Fruit fly (Drosophila melanogaster): ENCODE measurements around the gene Alg10.

The Alg10 gene

DNA sequence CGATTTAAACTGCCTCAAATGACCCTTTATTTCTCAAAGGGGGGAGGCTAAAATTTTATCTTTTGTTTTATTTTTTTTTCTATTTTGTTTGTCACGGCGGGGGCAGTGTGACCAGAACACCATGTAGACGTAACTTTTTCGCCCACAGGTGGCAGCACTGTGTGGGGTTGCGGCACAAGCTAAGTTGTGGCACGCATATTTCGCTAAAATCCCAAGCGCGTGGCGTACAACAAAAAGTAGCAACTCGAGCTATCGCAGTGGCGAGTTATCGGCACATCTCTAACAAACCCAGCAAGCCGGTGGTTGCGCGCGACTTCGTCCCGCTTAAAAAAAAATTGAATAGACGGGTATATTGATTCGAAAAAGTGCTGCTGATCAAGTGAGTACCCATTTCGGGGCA lies 41.7 kb upstream of the Alg10 start, which contains the start of the genes Ufd1 and NaPi-III (continued):
- TF ChIP-seq D19B (GFP tag; optimal IDR thresholded peaks at IDR 0.05) (no peak), pnt (GFP tag; optimal IDR thresholded peaks at IDR 0.05) (peak; percentile 26), insv (GFP tag; optimal IDR thresholded peaks at IDR 0.05) (peak in 1 of 2 experiments; percentile 72), tgo (GFP tag; IDR thresholded peaks at IDR 0.05) (no peak), CG2202 (tag; optimal IDR thresholded peaks at IDR 0.05) (peak; percentile 4), CG4820 (GFP tag; optimal IDR thresholded peaks at IDR 0.05) (no peak), prd (optimal IDR thresholded peaks at IDR 0.05) (no peak), prd (GFP tag; IDR thresholded peaks at IDR 0.05) (peak; percentile 35; the same call in 1 of the 3 replicates), Doc2 (GFP tag; IDR thresholded peaks at IDR 0.05) (no peak), gcm (GFP tag; optimal IDR thresholded peaks at IDR 0.05) (peak; percentile 8), ac (GFP tag; optimal IDR thresholded peaks at IDR 0.05) (no peak), CG6254 (GFP tag; optimal IDR thresholded peaks at IDR 0.05) (no peak), zfh1 (GFP tag; IDR thresholded peaks at IDR 0.05) (peak; percentile 40; the same call in 2 of the 3 replicates), hkb (optimal IDR thresholded peaks at IDR 0.05) (peak; percentile 35), hkb (GFP tag; IDR thresholded peaks at IDR 0.05) (no peak), ap (GFP tag; IDR thresholded peaks at IDR 0.05) (no peak), CG15479 (GFP tag; optimal IDR thresholded peaks at IDR 0.05) (peak; percentile 68), shn (GFP tag; optimal IDR thresholded peaks at IDR 0.05) (peak; percentile 30), Dbx (GFP tag; IDR thresholded peaks at IDR 0.05) (peak; percentile 69; the same call in 2 of the 3 replicates), pb (GFP tag; optimal IDR thresholded peaks at IDR 0.05) (peak; percentile 10), CG9215 (GFP tag; IDR thresholded peaks at IDR 0.05) (no peak; the same call in 1 of the 2 replicates), Dll (GFP tag; IDR thresholded peaks at IDR 0.05; ENCODE audit: partially characterized antibody) (peak; percentile 85), CG8089 (GFP tag; optimal IDR thresholded peaks at IDR 0.05) (peak; percentile 50), tna (GFP tag; IDR thresholded peaks at IDR 0.05; ENCODE audit: partially characterized antibody) (peak; percentile 76), CG7963 (GFP tag; IDR thresholded peaks at IDR 0.05; ENCODE audit: partially characterized antibody) (peak; percentile 68), CG1792 (GFP tag; optimal IDR thresholded peaks at IDR 0.05) (no peak), hbn (GFP tag; IDR thresholded peaks at IDR 0.05; ENCODE audit: partially characterized antibody) (peak; percentile 84), CG30431 (GFP tag; optimal IDR thresholded peaks at IDR 0.05) (no peak), ERR (GFP tag; optimal IDR thresholded peaks at IDR 0.05) (peak; percentile 51), chn (GFP tag; optimal IDR thresholded peaks at IDR 0.05) (peak; percentile 40), vnd (GFP tag; IDR thresholded peaks at IDR 0.05; ENCODE audit: partially characterized antibody) (peak; percentile 61; the same call in 2 of the 3 replicates), ewg (GFP tag; optimal IDR thresholded peaks at IDR 0.05) (peak; percentile 79), Dip2 (GFP tag; IDR thresholded peaks at IDR 0.05) (peak; percentile 86), CG13424 (tag; optimal IDR thresholded peaks at IDR 0.05) (peak; percentile 23), HLH54F (GFP tag; optimal IDR thresholded peaks at IDR 0.05) (peak; percentile 43), Hr51 (GFP tag; optimal IDR thresholded peaks at IDR 0.05) (peak in 1 of 2 experiments; percentile 12), pzg (GFP tag; optimal IDR thresholded peaks at IDR 0.05) (peak; percentile 96), zen (tag; optimal IDR thresholded peaks at IDR 0.05) (peak; percentile 39), CG4282 (GFP tag; optimal IDR thresholded peaks at IDR 0.05) (peak; percentile 36), Trl (optimal IDR thresholded peaks at IDR 0.05) (no peak), Trl (GFP tag; optimal IDR thresholded peaks at IDR 0.05) (peak; percentile 2), unc-4 (GFP tag; IDR thresholded peaks at IDR 0.05; ENCODE audit: partially characterized antibody) (peak; percentile 92), gcm2 (GFP tag; optimal IDR thresholded peaks at IDR 0.05) (no peak), ken (GFP tag; IDR thresholded peaks at IDR 0.05) (0 out of 3 replicates have a peak, but pooled peaks have one; percentile 4), D (optimal IDR thresholded peaks at IDR 0.05) (no peak), D (GFP tag; optimal IDR thresholded peaks at IDR 0.05) (peak; percentile 4), CG33213 (GFP tag; optimal IDR thresholded peaks at IDR 0.05) (peak; percentile 84), fd64A (GFP tag; optimal IDR thresholded peaks at IDR 0.05) (no peak), E2f1 (GFP tag; IDR thresholded peaks at IDR 0.05) (peak; percentile 51; the same call in 1 of the 2 replicates), twi (tag; optimal IDR thresholded peaks at IDR 0.05) (no peak), CG1529 (GFP tag; optimal IDR thresholded peaks at IDR 0.05) (no peak), pita (GFP tag; optimal IDR thresholded peaks at IDR 0.05) (peak; percentile 94)

Measured in whole organism, embryonic.